Worm (Caenorhabditis elegans): ENCODE measurements around the gene pmt-2.

- TF ChIP-seq ztf-11 (tag; optimal IDR thresholded peaks at IDR 0.05) = no peak
- no peak for TF ChIP-seq mbf-1 (tag; optimal IDR thresholded peaks at IDR 0.05)
- no peak for TF ChIP-seq elt-3 (tag; optimal IDR thresholded peaks at IDR 0.05)
- TF ChIP-seq ama-1 (optimal IDR thresholded peaks at IDR 0.05) = no peak
- peak; percentile 64 for TF ChIP-seq unc-55 (GFP tag; optimal IDR thresholded peaks at IDR 0.05)
- no peak for TF ChIP-seq ztf-4 (tag; optimal IDR thresholded peaks at IDR 0.05)
- TF ChIP-seq lsy-2 (tag; optimal IDR thresholded peaks at IDR 0.05) = peak; percentile 67 to 83
- TF ChIP-seq C34F6.9 (tag; optimal IDR thresholded peaks at IDR 0.05) = peak; percentile 81
- TF ChIP-seq unc-62 (GFP tag; optimal IDR thresholded peaks at IDR 0.05) = no peak
- TF ChIP-seq egl-27 (tag; optimal IDR thresholded peaks at IDR 0.05) = peak; percentile 37
- TF ChIP-seq nhr-237 (tag; optimal IDR thresholded peaks at IDR 0.05) = no peak
- no peak for TF ChIP-seq R02D3.7 (tag; optimal IDR thresholded peaks at IDR 0.05)
- no peak for TF ChIP-seq elt-1 (tag; optimal IDR thresholded peaks at IDR 0.05)
Observed at ce11 chrV:4615802-4616201, 12.6 kb upstream of the pmt-2 start, which contains the start of the genes Y61A9LA.10 and F54D11.4.

Measured in whole organism, L2 larva.